Worm (Caenorhabditis elegans) whole organism, L4 larva: Measurements from ENCODE around the gene ttr-49.

Experiments
- D1046.2 ChIP-seq: fragments of 200-800 bp; sonication (Bioruptor generic); IDR thresholded peaks from 2 replicates; pipeline ENCODE4 v1.3.6; 2022; ENCODE audit warnings: missing genetic modification characterization, missing compliant biosample characterization
- F37D6.2 ChIP-seq: sonication (generic microtip); optimal IDR thresholded peaks from 2 replicates; lab custom pipeline; 2016; ENCODE audit warnings: mild to moderate bottlenecking, missing genetic modification characterization, missing compliant biosample characterization
- F44E2.7 ChIP-seq: fragments of 200-800 bp; sonication (Bioruptor generic); IDR thresholded peaks from 2 replicates; pipeline ENCODE4 v2.1.2; 2022; ENCODE audit warnings: missing genetic modification characterization, missing compliant biosample characterization
- F49E8.2 ChIP-seq: sonication (generic microtip); optimal IDR thresholded peaks from 2 replicates; lab custom pipeline; 2016; ENCODE audit warnings: missing compliant biosample characterization, mild to moderate bottlenecking, missing genetic modification characterization, borderline replicate concordance
- Y5F2A.4 ChIP-seq: fragments of 200-800 bp; sonication (Bioruptor generic); optimal IDR thresholded peaks from 2 replicates; lab custom pipeline; 2018; ENCODE audit warnings: mild to moderate bottlenecking, missing genetic modification characterization, missing compliant biosample characterization
- Y75B8A.6 ChIP-seq: fragments of 200-800 bp; sonication (Bioruptor generic); IDR thresholded peaks from 2 replicates; pipeline ENCODE4 v1.3.6; 2022; ENCODE audit warnings: missing genetic modification reagents, missing genetic modification characterization, missing compliant biosample characterization
- ZK337.2 ChIP-seq: fragments of 200-800 bp; sonication (Bioruptor generic); IDR thresholded peaks from 2 replicates; pipeline ENCODE4 v1.3.6; 2022; ENCODE audit warnings: missing genetic modification reagents, missing genetic modification characterization, missing compliant biosample characterization
- aha-1 ChIP-seq: fragments of 150-350 bp; peaks from one replicate; lab custom pipeline; 2014; ENCODE audit warnings: missing biosample characterization, missing genetic modification characterization
- ama-1 ChIP-seq: fragments of 150-350 bp; optimal IDR thresholded peaks from 2 replicates; lab custom pipeline; 2014; ENCODE audit warnings: inconsistent platforms, mixed read lengths
- arid-1 ChIP-seq: fragments of 200-800 bp; sonication (Bioruptor generic); conservative IDR thresholded peaks from 2 replicates; pipeline ENCODE4 v1.3.6; 2022; ENCODE audit warnings: missing genetic modification reagents, missing genetic modification characterization, missing compliant biosample characterization
- ceh-44 ChIP-seq: fragments of 200-800 bp; sonication (Bioruptor generic); IDR thresholded peaks from 2 replicates; pipeline ENCODE4 v1.3.6; 2022; ENCODE audit warnings: missing genetic modification reagents, missing genetic modification characterization, missing compliant biosample characterization
- ces-1 ChIP-seq: fragments of 150-350 bp; sonication (generic microtip); optimal IDR thresholded peaks from 4 replicates; lab custom pipeline; 2014; ENCODE audit warnings: missing biosample characterization, missing genetic modification reagents, missing genetic modification characterization
- ctbp-1 ChIP-seq: fragments of 200-800 bp; sonication (Bioruptor generic); IDR thresholded peaks from 2 replicates; pipeline ENCODE4 v1.3.6; 2022; ENCODE audit warnings: missing genetic modification reagents, missing genetic modification characterization, missing compliant biosample characterization
- daf-16 ChIP-seq, 3 experiments: sonication (generic microtip); optimal IDR thresholded peaks; 2 replicates each; lab custom pipeline; 2016 to 2017; ENCODE audit warnings: missing genetic modification characterization in 3 of 3, missing genetic modification reagents in 3 of 3, mild to moderate bottlenecking in 2 of 3, missing compliant biosample characterization in 2 of 3, missing biosample characterization in 1 of 3, moderate library complexity in 1 of 3
- daf-8 ChIP-seq: fragments of 200-800 bp; sonication (Bioruptor generic); IDR thresholded peaks from 2 replicates; pipeline ENCODE4 v1.3.6; 2022; ENCODE audit warnings: missing genetic modification characterization, missing compliant biosample characterization
- dmd-6 ChIP-seq: fragments of 200-800 bp; sonication (Bioruptor generic); IDR thresholded peaks from 2 replicates; pipeline ENCODE4 v1.3.6; 2022; ENCODE audit warnings: missing genetic modification reagents, missing genetic modification characterization, missing compliant biosample characterization
- dmd-8 ChIP-seq: fragments of 200-800 bp; sonication (Bioruptor generic); IDR thresholded peaks from 2 replicates; pipeline ENCODE4 v1.3.6; 2022; ENCODE audit warnings: missing genetic modification characterization, missing compliant biosample characterization
- dmd-9 ChIP-seq: fragments of 200-800 bp; sonication (Bioruptor generic); IDR thresholded peaks from 2 replicates; pipeline ENCODE4 v1.3.6; 2022; ENCODE audit warnings: missing genetic modification reagents, missing genetic modification characterization, missing compliant biosample characterization
- dpl-1 ChIP-seq: fragments of 150-350 bp; optimal IDR thresholded peaks from 2 replicates; lab custom pipeline; 2014; ENCODE audit warnings: missing biosample characterization, missing genetic modification reagents, missing genetic modification characterization
- duxl-1 ChIP-seq: sonication (generic microtip); optimal IDR thresholded peaks from 2 replicates; lab custom pipeline; 2016; ENCODE audit warnings: mild to moderate bottlenecking, missing genetic modification characterization, moderate library complexity, missing compliant biosample characterization; ENCODE audit not compliant: poor library complexity
- gei-8 ChIP-seq: fragments of 200-800 bp; sonication (Bioruptor generic); optimal IDR thresholded peaks from 2 replicates; lab custom pipeline; 2018; ENCODE audit warnings: mild to moderate bottlenecking, missing genetic modification characterization, missing compliant biosample characterization
- hif-1 ChIP-seq, 2 experiments: sonication (generic microtip); optimal IDR thresholded peaks; 2 replicates each; lab custom pipeline; 2016 to 2017; ENCODE audit warnings: missing compliant biosample characterization in 2 of 2, missing genetic modification characterization in 2 of 2, missing genetic modification reagents in 2 of 2, missing genotype in 2 of 2, mild to moderate bottlenecking in 1 of 2
- hlh-11 ChIP-seq: fragments of 200-800 bp; sonication (Bioruptor generic); optimal IDR thresholded peaks from 2 replicates; lab custom pipeline; 2018; ENCODE audit warnings: mild to moderate bottlenecking, missing genetic modification characterization, missing compliant biosample characterization
- hlh-30 ChIP-seq: sonication (generic microtip); optimal IDR thresholded peaks from 2 replicates; lab custom pipeline; 2017; ENCODE audit warnings: antibody characterized with exemption, mild to moderate bottlenecking, missing genetic modification characterization, missing compliant biosample characterization; ENCODE audit not compliant: insufficient read depth
- jun-1 ChIP-seq: fragments of 150-350 bp; optimal IDR thresholded peaks from 2 replicates; lab custom pipeline; 2014; ENCODE audit warnings: missing biosample characterization, missing genetic modification reagents, missing genetic modification characterization
- lin-38 ChIP-seq: fragments of 200-800 bp; sonication (Bioruptor generic); IDR thresholded peaks from 2 replicates; pipeline ENCODE4 v1.3.6; 2022; ENCODE audit warnings: missing genetic modification reagents, missing genetic modification characterization, missing compliant biosample characterization
- lin-39 ChIP-seq: fragments of 150-350 bp; optimal IDR thresholded peaks from 2 replicates; lab custom pipeline; 2014; ENCODE audit warnings: missing biosample characterization, missing genetic modification reagents, missing genetic modification characterization
- madf-9 ChIP-seq: fragments of 200-800 bp; sonication (Bioruptor generic); conservative IDR thresholded peaks from 2 replicates; pipeline ENCODE4 v1.3.6; 2022; ENCODE audit warnings: missing genetic modification reagents, missing genetic modification characterization, missing compliant biosample characterization
- mdl-1 ChIP-seq, 2 experiments: fragments of 150-350 bp in 1 of 2; sonication (generic microtip) in 1 of 2; optimal IDR thresholded peaks; 2 replicates each; lab custom pipeline; 2014 to 2017; ENCODE audit warnings: missing biosample characterization in 2 of 2, missing genetic modification characterization in 2 of 2
- mes-2 ChIP-seq: sonication (generic microtip); optimal IDR thresholded peaks from 2 replicates; lab custom pipeline; 2016; ENCODE audit warnings: missing genotype, mild to moderate bottlenecking, missing genetic modification characterization, missing compliant biosample characterization; ENCODE audit not compliant: poor library complexity, severe bottlenecking
- mxl-2 ChIP-seq: fragments of 200-800 bp; sonication (Bioruptor generic); conservative IDR thresholded peaks from 2 replicates; pipeline ENCODE4 v1.3.6; 2022; ENCODE audit warnings: missing genetic modification reagents, missing genetic modification characterization, missing compliant biosample characterization
- mxl-3 ChIP-seq: fragments of 200-800 bp; sonication (Bioruptor generic); optimal IDR thresholded peaks from 2 replicates; lab custom pipeline; 2018; ENCODE audit warnings: mild to moderate bottlenecking, missing genetic modification characterization, missing compliant biosample characterization
- nhr-10 ChIP-seq: fragments of 150-350 bp; optimal IDR thresholded peaks from 2 replicates; lab custom pipeline; 2014; ENCODE audit warnings: missing biosample characterization, missing genetic modification characterization
- nhr-237 ChIP-seq: sonication (generic microtip); optimal IDR thresholded peaks from 2 replicates; lab custom pipeline; 2017; ENCODE audit warnings: missing biosample characterization, missing genetic modification characterization
- nhr-28 ChIP-seq: fragments of 150-350 bp; optimal IDR thresholded peaks from 2 replicates; lab custom pipeline; 2014; ENCODE audit warnings: missing biosample characterization, missing genetic modification characterization
- nhr-41 ChIP-seq: fragments of 200-800 bp; sonication (Bioruptor generic); IDR thresholded peaks from 2 replicates; pipeline ENCODE4 v1.3.6; 2022; ENCODE audit warnings: missing genetic modification reagents, missing genetic modification characterization, missing compliant biosample characterization
- nhr-42 ChIP-seq: fragments of 200-800 bp; sonication (Bioruptor generic); IDR thresholded peaks from 2 replicates; pipeline ENCODE4 v1.3.6; 2022; ENCODE audit warnings: missing genetic modification characterization, missing compliant biosample characterization
- nhr-77 ChIP-seq: fragments of 150-350 bp; optimal IDR thresholded peaks from 2 replicates; lab custom pipeline; 2014; ENCODE audit warnings: missing biosample characterization, missing genetic modification characterization
- php-3 ChIP-seq: fragments of 200-800 bp; sonication (Bioruptor generic); IDR thresholded peaks from 2 replicates; pipeline ENCODE4 v1.3.6; 2022; ENCODE audit warnings: missing genetic modification reagents, missing genetic modification characterization, missing compliant biosample characterization
- saeg-2 ChIP-seq: fragments of 200-800 bp; sonication (Bioruptor generic); IDR thresholded peaks from 2 replicates; pipeline ENCODE4 v1.3.6; 2022; ENCODE audit warnings: missing genetic modification reagents, missing genetic modification characterization, missing compliant biosample characterization
- sdz-12 ChIP-seq: fragments of 200-800 bp; sonication (Bioruptor generic); optimal IDR thresholded peaks from 2 replicates; lab custom pipeline; 2018; ENCODE audit warnings: mild to moderate bottlenecking, missing genetic modification characterization, missing compliant biosample characterization
- set-16 ChIP-seq: fragments of 200-800 bp; sonication (Bioruptor generic); IDR thresholded peaks from 2 replicates; pipeline ENCODE4 v1.3.6; 2022; ENCODE audit warnings: missing genetic modification reagents, missing genetic modification characterization, missing compliant biosample characterization
- skn-1 ChIP-seq: fragments of 150-350 bp; optimal IDR thresholded peaks from 2 replicates; lab custom pipeline; 2014; ENCODE audit warnings: missing biosample characterization, missing genetic modification characterization
- tag-97 ChIP-seq: fragments of 200-800 bp; sonication (Bioruptor generic); IDR thresholded peaks from 2 replicates; pipeline ENCODE4 v1.3.6; 2022; ENCODE audit warnings: missing genetic modification characterization, missing compliant biosample characterization
- tra-1 ChIP-seq: fragments of 200-800 bp; sonication (Bioruptor generic); IDR thresholded peaks from 2 replicates; pipeline ENCODE4 v1.3.6; 2022; ENCODE audit warnings: missing genetic modification reagents, missing genetic modification characterization, missing compliant biosample characterization
- unc-39 ChIP-seq: sonication (generic microtip); optimal IDR thresholded peaks from 2 replicates; lab custom pipeline; 2017; ENCODE audit warnings: missing biosample characterization, missing genetic modification characterization
- unc-62 ChIP-seq, 3 experiments: fragments of 150-350 bp in 1 of 3; sonication (generic microtip); optimal IDR thresholded peaks in 2 of 3; peaks in 1 of 3; 1 replicate in 1 of 3; 2 replicates in 2 of 3; lab custom pipeline; 2014 to 2017; ENCODE audit warnings: missing biosample characterization in 3 of 3, missing genetic modification characterization in 3 of 3, missing genetic modification reagents in 3 of 3, missing genotype in 1 of 3
- zfp-2 ChIP-seq: sonication (generic microtip); optimal IDR thresholded peaks from 2 replicates; lab custom pipeline; 2016; ENCODE audit warnings: mild to moderate bottlenecking, missing genetic modification characterization, missing compliant biosample characterization
- zfp-3 ChIP-seq: fragments of 200-800 bp; sonication (Bioruptor generic); conservative IDR thresholded peaks from 2 replicates; pipeline ENCODE4 v1.3.6; 2022; ENCODE audit warnings: missing genetic modification reagents, missing genetic modification characterization, missing compliant biosample characterization
- zip-11 ChIP-seq: fragments of 200-800 bp; sonication (Bioruptor generic); IDR thresholded peaks from 2 replicates; pipeline ENCODE4 v1.3.6; 2022; ENCODE audit warnings: missing genetic modification characterization, missing compliant biosample characterization

Gene ttr-49

ce11 chrV:9338452-9338851 lies 17.9 kb downstream of the ttr-49 start (continued):
- TF ChIP-seq dmd-8 (GFP tag; lab: Robert Waterston, UW) (0 out of 2 replicates have a peak, but pooled peaks have one; percentile 36), ZK337.2 (GFP tag; lab: Robert Waterston, UW) (no peak), F44E2.7 (GFP tag; lab: Robert Waterston, UW) (no peak), arid-1 (GFP tag; lab: Robert Waterston, UW) (no peak), Y75B8A.6 (GFP tag; lab: Robert Waterston, UW) (no peak), zip-11 (no peak), daf-8 (GFP tag; lab: Robert Waterston, UW) (no peak), hif-1 (tag; optimal IDR thresholded peaks at IDR 0.05; lab: Kevin White, UChicago) (peak in 1 of 2 experiments; percentile 32), dpl-1 (GFP tag; lab: Kevin White, UChicago) (no peak), duxl-1 (peak; percentile 71), dmd-6 (GFP tag; lab: Robert Waterston, UW) (no peak), nhr-77 (tag; lab: Kevin White, UChicago) (no peak), nhr-10 (tag; lab: Kevin White, UChicago) (no peak), dmd-9 (GFP tag; lab: Robert Waterston, UW) (0 out of 2 replicates have a peak, but pooled peaks have one; percentile 14), daf-16 (GFP tag; optimal IDR thresholded peaks at IDR 0.05; lab: Kevin White, UChicago) (no peak), daf-16 (tag; optimal IDR thresholded peaks at IDR 0.05; lab: Kevin White, UChicago) (peak; percentile 29), hlh-30 (tag; lab: Kevin White, UChicago) (no peak), php-3 (GFP tag; lab: Robert Waterston, UW) (no peak), F37D6.2 (tag; lab: Kevin White, UChicago) (no peak), mes-2 (tag; lab: Kevin White, UChicago) (peak; percentile 64), saeg-2 (GFP tag; lab: Robert Waterston, UW) (no peak), set-16 (GFP tag; lab: Robert Waterston, UW) (no peak), ama-1 (lab: Kevin White, UChicago) (peak; percentile 96), madf-9 (GFP tag; lab: Robert Waterston, UW) (no peak), mxl-3 (GFP tag; lab: Kevin White, UChicago) (no peak), skn-1 (tag; lab: Kevin White, UChicago) (no peak), zfp-2 (tag; lab: Kevin White, UChicago) (no peak), hlh-11 (tag; lab: Kevin White, UChicago) (peak; percentile 6), tra-1 (GFP tag; lab: Robert Waterston, UW) (no peak), jun-1 (tag; lab: Kevin White, UChicago) (no peak), nhr-237 (no peak), gei-8 (GFP tag; lab: Kevin White, UChicago) (no peak), D1046.2 (GFP tag; lab: Robert Waterston, UW) (peak; percentile 48; the same call in 1 of the 2 replicates), lin-39 (tag; lab: Kevin White, UChicago) (no peak), lin-38 (GFP tag; lab: Robert Waterston, UW) (peak; percentile 41; the same call in 1 of the 2 replicates), nhr-41 (no peak), aha-1 (peak; percentile 96), zfp-3 (GFP tag; lab: Robert Waterston, UW) (no peak; the same call in 1 of the 2 replicates), ctbp-1 (GFP tag; lab: Robert Waterston, UW) (no peak), Y5F2A.4 (GFP tag; lab: Kevin White, UChicago) (no peak), sdz-12 (GFP tag; lab: Kevin White, UChicago) (peak; percentile 31), F49E8.2 (tag; lab: Kevin White, UChicago) (no peak), unc-62 (GFP tag; optimal IDR thresholded peaks at IDR 0.05 in 1 of 2; lab: Kevin White, UChicago) (no peak), unc-62 (tag; optimal IDR thresholded peaks at IDR 0.05; lab: Kevin White, UChicago) (no peak), nhr-42 (GFP tag; lab: Robert Waterston, UW) (peak; percentile 73; the same call in 1 of the 2 replicates), unc-39 (tag; lab: Kevin White, UChicago) (no peak), ces-1 (GFP tag; lab: Kevin White, UChicago) (no peak), mdl-1 (tag; optimal IDR thresholded peaks at IDR 0.05; lab: Kevin White, UChicago) (no peak), mxl-2 (GFP tag; lab: Robert Waterston, UW) (no peak), nhr-28 (no peak), tag-97 (GFP tag; lab: Robert Waterston, UW) (no peak), ceh-44 (GFP tag; lab: Robert Waterston, UW) (no peak)
